Comparison of ENCODE assay signal across 1 fruit fly cellular context in the genomic region with DNA sequence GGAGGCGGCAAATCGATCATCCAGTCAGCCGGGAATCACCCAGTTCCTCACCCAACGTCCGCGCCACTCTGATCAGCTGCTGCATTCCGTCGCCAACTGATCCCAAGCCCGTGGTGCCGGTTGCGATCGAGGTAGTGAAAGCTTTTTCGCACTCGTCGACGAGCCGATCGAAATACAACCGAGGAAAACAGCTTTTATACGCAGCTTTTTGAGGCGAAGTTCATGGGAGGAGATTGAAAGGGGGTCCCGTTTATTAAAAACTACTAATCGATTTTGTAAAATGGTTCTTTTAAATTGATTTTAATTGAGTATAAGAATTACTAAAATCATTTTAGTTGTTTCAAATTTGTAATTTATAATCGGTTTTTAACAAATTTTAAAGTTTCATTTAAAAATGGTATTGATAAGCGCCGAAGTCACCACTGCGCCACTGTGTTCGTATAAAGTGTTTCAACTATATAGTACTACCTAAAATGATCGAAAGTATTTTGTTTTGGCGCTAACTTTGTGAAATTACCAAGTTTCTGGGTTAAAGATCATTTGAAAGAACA.
A peak's percentile ranks its signal among the peaks of the same experiment; 100 is the strongest.
TF ChIP-seq lines count a peak whose summit lies in the region.

A gene (minus strand): TSS at position 99 of the 551 bp plus-strand sequence.

TF ChIP-seq in whole organism, embryonic, 481 proteins besides CTCF, POLR2A, EP300 and RAD21 (continued from another document and continues in another):
- no peak for TF ChIP-seq CG42726 (GFP tag; IDR thresholded peaks at IDR 0.05; lab: Robert Waterston, UW; ENCODE audit: partially characterized antibody)
- peak; percentile 65 for TF ChIP-seq CG12236 (GFP tag; optimal IDR thresholded peaks at IDR 0.05; lab: Kevin White, UChicago)
- TF ChIP-seq sens-2 (GFP tag; IDR thresholded peaks at IDR 0.05; lab: Robert Waterston, UW): peak; percentile 62; the same call in 1 of the 2 replicates
- peak; percentile 53 for TF ChIP-seq eyg (GFP tag; optimal IDR thresholded peaks at IDR 0.05; lab: Kevin White, UChicago)
- peak; percentile 78 for TF ChIP-seq slp2 (GFP tag; optimal IDR thresholded peaks at IDR 0.05; lab: Kevin White, UChicago)
- peak; percentile 74 for TF ChIP-seq CG3407 (GFP tag; optimal IDR thresholded peaks at IDR 0.05; lab: Kevin White, UChicago)
- TF ChIP-seq sd (tag; optimal IDR thresholded peaks at IDR 0.05; lab: Kevin White, UChicago): no peak
- TF ChIP-seq ssp (GFP tag; IDR thresholded peaks at IDR 0.05; lab: Robert Waterston, UW): peak; percentile 68
- no peak for TF ChIP-seq CG8478 (optimal IDR thresholded peaks at IDR 0.05; lab: Kevin White, UChicago)
- peak; percentile 89 for TF ChIP-seq HLH54F (GFP tag; optimal IDR thresholded peaks at IDR 0.05; lab: Kevin White, UChicago)
- peak; percentile 95 for TF ChIP-seq CG9932 (GFP tag; IDR thresholded peaks at IDR 0.05; lab: Robert Waterston, UW)
- TF ChIP-seq Hr51 (GFP tag; optimal IDR thresholded peaks at IDR 0.05; lab: Kevin White, UChicago): peak; percentile 74 to 92
- peak; percentile 84 for TF ChIP-seq CG9215 (GFP tag; IDR thresholded peaks at IDR 0.05; lab: Robert Waterston, UW)
- TF ChIP-seq CG11504 (tag; optimal IDR thresholded peaks at IDR 0.05; lab: Kevin White, UChicago): peak; percentile 87
- TF ChIP-seq peb (GFP tag; IDR thresholded peaks at IDR 0.05; lab: Robert Waterston, UW): peak; percentile 36; the same call in 1 of the 2 replicates
- TF ChIP-seq CG1602 (GFP tag; optimal IDR thresholded peaks at IDR 0.05; lab: Kevin White, UChicago): peak; percentile 80
- peak; percentile 79 for TF ChIP-seq schlank (tag; optimal IDR thresholded peaks at IDR 0.05; lab: Kevin White, UChicago)
- peak; percentile 75; the same call in 1 of the 2 replicates for TF ChIP-seq ranshi (GFP tag; IDR thresholded peaks at IDR 0.05; lab: Robert Waterston, UW)
- TF ChIP-seq Ptx1 (GFP tag; IDR thresholded peaks at IDR 0.05; lab: Robert Waterston, UW): peak; percentile 91
- peak; percentile 65 for TF ChIP-seq CG1529 (GFP tag; optimal IDR thresholded peaks at IDR 0.05; lab: Kevin White, UChicago)
- TF ChIP-seq croc (GFP tag; conservative IDR thresholded peaks at IDR 0.05; lab: Robert Waterston, UW): peak; percentile 23; the same call in 1 of the 3 replicates
- TF ChIP-seq ro (GFP tag; IDR thresholded peaks at IDR 0.05; lab: Robert Waterston, UW): peak; percentile 67; the same call in 1 of the 2 replicates
- TF ChIP-seq CG2875 (GFP tag; optimal IDR thresholded peaks at IDR 0.05; lab: Kevin White, UChicago): peak; percentile 76
- no peak for TF ChIP-seq dan (GFP tag; IDR thresholded peaks at IDR 0.05; lab: Robert Waterston, UW)
- TF ChIP-seq pfk (GFP tag; optimal IDR thresholded peaks at IDR 0.05; lab: Kevin White, UChicago): no peak
- TF ChIP-seq CG2202 (tag; optimal IDR thresholded peaks at IDR 0.05; lab: Kevin White, UChicago): peak; percentile 57
- no peak for TF ChIP-seq gro (GFP tag; optimal IDR thresholded peaks at IDR 0.05; lab: Kevin White, UChicago)
- TF ChIP-seq CG11560 (tag; IDR thresholded peaks at IDR 0.05; lab: Robert Waterston, UW): peak; percentile 66; the same call in 2 of the 3 replicates
- TF ChIP-seq CG10147 (GFP tag; optimal IDR thresholded peaks at IDR 0.05; lab: Kevin White, UChicago): peak; percentile 76
- TF ChIP-seq Hmx (GFP tag; optimal IDR thresholded peaks at IDR 0.05; lab: Kevin White, UChicago): peak; percentile 80
- peak; percentile 76 for TF ChIP-seq CG2116 (GFP tag; optimal IDR thresholded peaks at IDR 0.05; lab: Kevin White, UChicago)
- no peak for TF ChIP-seq pan (optimal IDR thresholded peaks at IDR 0.05; lab: Kevin White, UChicago)
- TF ChIP-seq pan (GFP tag; optimal IDR thresholded peaks at IDR 0.05 in 1 of 2, IDR thresholded peaks at IDR 0.05 in 1 of 2): peak in 1 of 2 experiments; percentile 92
- peak; percentile 83 for TF ChIP-seq stc (GFP tag; IDR thresholded peaks at IDR 0.05; lab: Robert Waterston, UW)
- TF ChIP-seq CG8388 (GFP tag; optimal IDR thresholded peaks at IDR 0.05; lab: Kevin White, UChicago): peak; percentile 82
- TF ChIP-seq CG1647 (GFP tag; optimal IDR thresholded peaks at IDR 0.05; lab: Kevin White, UChicago): peak; percentile 78
- no peak for TF ChIP-seq Lhr (GFP tag; optimal IDR thresholded peaks at IDR 0.05; lab: Kevin White, UChicago)
- no peak for TF ChIP-seq tna (GFP tag; IDR thresholded peaks at IDR 0.05; lab: Robert Waterston, UW; ENCODE audit: partially characterized antibody)
- peak; percentile 50 for TF ChIP-seq Hand (GFP tag; optimal IDR thresholded peaks at IDR 0.05; lab: Kevin White, UChicago)
- TF ChIP-seq bigmax (GFP tag; optimal IDR thresholded peaks at IDR 0.05; lab: Kevin White, UChicago): no peak
- peak; percentile 88 for TF ChIP-seq CG4424 (GFP tag; optimal IDR thresholded peaks at IDR 0.05; lab: Kevin White, UChicago)
- peak; percentile 66 for TF ChIP-seq CG10274 (GFP tag; optimal IDR thresholded peaks at IDR 0.05; lab: Kevin White, UChicago)
- no peak for TF ChIP-seq Tbp (GFP tag; optimal IDR thresholded peaks at IDR 0.05; lab: Kevin White, UChicago)
- TF ChIP-seq CG16779 (GFP tag; IDR thresholded peaks at IDR 0.05; lab: Robert Waterston, UW): peak; percentile 77
- peak; percentile 78 for TF ChIP-seq rib (GFP tag; IDR thresholded peaks at IDR 0.05; lab: Robert Waterston, UW)
- peak; percentile 85 for TF ChIP-seq lbe (GFP tag; optimal IDR thresholded peaks at IDR 0.05; lab: Kevin White, UChicago)
- peak; percentile 78 for TF ChIP-seq klu (GFP tag; IDR thresholded peaks at IDR 0.05; lab: Robert Waterston, UW)
- TF ChIP-seq Dek (tag; optimal IDR thresholded peaks at IDR 0.05; lab: Kevin White, UChicago): peak; percentile 90
- TF ChIP-seq Optix (GFP tag; IDR thresholded peaks at IDR 0.05; lab: Robert Waterston, UW): peak; percentile 50; the same call in 2 of the 3 replicates
- TF ChIP-seq ara (GFP tag; IDR thresholded peaks at IDR 0.05; lab: Robert Waterston, UW): peak; percentile 79
- TF ChIP-seq CG2889 (GFP tag; IDR thresholded peaks at IDR 0.05; lab: Robert Waterston, UW): no peak
- TF ChIP-seq Gsc (GFP tag; IDR thresholded peaks at IDR 0.05; lab: Robert Waterston, UW): no peak
- peak; percentile 93 for TF ChIP-seq unpg (GFP tag; optimal IDR thresholded peaks at IDR 0.05; lab: Kevin White, UChicago)
- TF ChIP-seq CG17186 (GFP tag; optimal IDR thresholded peaks at IDR 0.05; lab: Kevin White, UChicago): no peak
- peak; percentile 42 for TF ChIP-seq CG31365 (tag; optimal IDR thresholded peaks at IDR 0.05; lab: Kevin White, UChicago)
- TF ChIP-seq CG14441 (GFP tag; IDR thresholded peaks at IDR 0.05; lab: Robert Waterston, UW): peak; percentile 89
- TF ChIP-seq crol (GFP tag; IDR thresholded peaks at IDR 0.05; lab: Robert Waterston, UW): no peak
- TF ChIP-seq Asciz (GFP tag; optimal IDR thresholded peaks at IDR 0.05; lab: Kevin White, UChicago): no peak
- peak; percentile 72 for TF ChIP-seq CG13123 (GFP tag; optimal IDR thresholded peaks at IDR 0.05; lab: Kevin White, UChicago)
- peak; percentile 79 for TF ChIP-seq esg (GFP tag; conservative IDR thresholded peaks at IDR 0.05; lab: Robert Waterston, UW)
- TF ChIP-seq CG11695 (GFP tag; IDR thresholded peaks at IDR 0.05; lab: Robert Waterston, UW): peak; percentile 92
- TF ChIP-seq gcm (GFP tag; optimal IDR thresholded peaks at IDR 0.05; lab: Kevin White, UChicago): peak; percentile 81
- no peak for TF ChIP-seq hkb (optimal IDR thresholded peaks at IDR 0.05; lab: Kevin White, UChicago)
- TF ChIP-seq hkb (GFP tag; IDR thresholded peaks at IDR 0.05; lab: Robert Waterston, UW): peak; percentile 90
- TF ChIP-seq CG17802 (tag; optimal IDR thresholded peaks at IDR 0.05; lab: Kevin White, UChicago): no peak
- TF ChIP-seq CG3995 (GFP tag; optimal IDR thresholded peaks at IDR 0.05; lab: Kevin White, UChicago): peak; percentile 27
- peak; percentile 82 for TF ChIP-seq fd96Cb (tag; optimal IDR thresholded peaks at IDR 0.05; lab: Kevin White, UChicago)
- TF ChIP-seq sisA (GFP tag; IDR thresholded peaks at IDR 0.05; lab: Robert Waterston, UW): peak; percentile 74
- peak; percentile 62 for TF ChIP-seq CG5180 (GFP tag; optimal IDR thresholded peaks at IDR 0.05; lab: Kevin White, UChicago)
- no peak for TF ChIP-seq nau (GFP tag; optimal IDR thresholded peaks at IDR 0.05; lab: Kevin White, UChicago)
- no peak for TF ChIP-seq CG16813 (GFP tag; IDR thresholded peaks at IDR 0.05; lab: Robert Waterston, UW; ENCODE audit: partially characterized antibody)
- TF ChIP-seq dati (GFP tag; IDR thresholded peaks at IDR 0.05; lab: Robert Waterston, UW): peak; percentile 43; the same call in 1 of the 2 replicates
- no peak for TF ChIP-seq Bgb (GFP tag; IDR thresholded peaks at IDR 0.05; lab: Robert Waterston, UW; ENCODE audit: partially characterized antibody)
- TF ChIP-seq hb (GFP tag; IDR thresholded peaks at IDR 0.05; lab: Robert Waterston, UW; ENCODE audit: partially characterized antibody): no peak
- peak; percentile 0 for TF ChIP-seq BEAF-32 (GFP tag; optimal IDR thresholded peaks at IDR 0.05; lab: Kevin White, UChicago)
- TF ChIP-seq Atf-2 (GFP tag; optimal IDR thresholded peaks at IDR 0.05; lab: Kevin White, UChicago): peak; percentile 60
- TF ChIP-seq CG7357 (GFP tag; IDR thresholded peaks at IDR 0.05; lab: Robert Waterston, UW): peak; percentile 71
- TF ChIP-seq HLH3B (GFP tag; IDR thresholded peaks at IDR 0.05; lab: Robert Waterston, UW): peak; percentile 86
- TF ChIP-seq D (optimal IDR thresholded peaks at IDR 0.05; lab: Kevin White, UChicago): no peak
- TF ChIP-seq D (GFP tag; optimal IDR thresholded peaks at IDR 0.05; lab: Kevin White, UChicago): peak; percentile 66
- TF ChIP-seq jigr1 (GFP tag; IDR thresholded peaks at IDR 0.05; lab: Robert Waterston, UW): peak; percentile 54; the same call in 1 of the 3 replicates
- peak; percentile 87 for TF ChIP-seq CG34422 (GFP tag; IDR thresholded peaks at IDR 0.05; lab: Robert Waterston, UW)
- peak; percentile 80 for TF ChIP-seq B-H1 (GFP tag; IDR thresholded peaks at IDR 0.05; lab: Robert Waterston, UW)
- no peak for TF ChIP-seq Trl (optimal IDR thresholded peaks at IDR 0.05; lab: Kevin White, UChicago)
- TF ChIP-seq Trl (GFP tag; optimal IDR thresholded peaks at IDR 0.05; lab: Kevin White, UChicago): peak; percentile 92
- no peak for TF ChIP-seq sna (GFP tag; IDR thresholded peaks at IDR 0.05; lab: Robert Waterston, UW; ENCODE audit: partially characterized antibody)
- peak; percentile 86 for TF ChIP-seq Side (GFP tag; optimal IDR thresholded peaks at IDR 0.05; lab: Kevin White, UChicago)
- TF ChIP-seq Hsf (GFP tag; optimal IDR thresholded peaks at IDR 0.05; lab: Kevin White, UChicago): peak; percentile 90
- peak; percentile 45 for TF ChIP-seq CG3163 (GFP tag; optimal IDR thresholded peaks at IDR 0.05; lab: Kevin White, UChicago)
- TF ChIP-seq cato (GFP tag; optimal IDR thresholded peaks at IDR 0.05; lab: Kevin White, UChicago; ENCODE audit: borderline replicate concordance): peak; percentile 58
- TF ChIP-seq Dbx (GFP tag; IDR thresholded peaks at IDR 0.05; lab: Robert Waterston, UW): peak; percentile 88
- TF ChIP-seq Oaz (GFP tag; IDR thresholded peaks at IDR 0.05; lab: Robert Waterston, UW): 0 out of 2 replicates have a peak, but pooled peaks have one; percentile 16
- TF ChIP-seq Pdp1 (GFP tag; optimal IDR thresholded peaks at IDR 0.05; lab: Kevin White, UChicago): peak; percentile 75 to 91
- peak; percentile 88 for TF ChIP-seq Oli (tag; optimal IDR thresholded peaks at IDR 0.05; lab: Kevin White, UChicago)
- TF ChIP-seq GATAe (GFP tag; conservative IDR thresholded peaks at IDR 0.05; lab: Robert Waterston, UW): peak; percentile 58; the same call in 1 of the 2 replicates
- peak; percentile 91 for TF ChIP-seq az2 (GFP tag; optimal IDR thresholded peaks at IDR 0.05; lab: Kevin White, UChicago)
- peak; percentile 91 for TF ChIP-seq CG14014 (GFP tag; IDR thresholded peaks at IDR 0.05; lab: Robert Waterston, UW)
- peak; percentile 65 for TF ChIP-seq CG8281 (tag; optimal IDR thresholded peaks at IDR 0.05; lab: Kevin White, UChicago)
- peak; percentile 89 for TF ChIP-seq CG12391 (tag; optimal IDR thresholded peaks at IDR 0.05; lab: Kevin White, UChicago)
- TF ChIP-seq Med (GFP tag; lab: Kevin White, UChicago): peak; percentile 98
- TF ChIP-seq inv (GFP tag; IDR thresholded peaks at IDR 0.05; lab: Robert Waterston, UW; ENCODE audit: partially characterized antibody): no peak
- TF ChIP-seq NK7.1 (GFP tag; optimal IDR thresholded peaks at IDR 0.05; lab: Kevin White, UChicago): peak; percentile 77
- peak; percentile 82 for TF ChIP-seq Gug (GFP tag; IDR thresholded peaks at IDR 0.05; lab: Robert Waterston, UW)
- TF ChIP-seq CG4820 (GFP tag; optimal IDR thresholded peaks at IDR 0.05; lab: Kevin White, UChicago): peak; percentile 80
- peak; percentile 85 for TF ChIP-seq Chrac-16 (GFP tag; optimal IDR thresholded peaks at IDR 0.05; lab: Kevin White, UChicago)
- TF ChIP-seq Dad (GFP tag; optimal IDR thresholded peaks at IDR 0.05; lab: Kevin White, UChicago): peak; percentile 87
- no peak for TF ChIP-seq CG10959 (GFP tag; IDR thresholded peaks at IDR 0.05; lab: Robert Waterston, UW)
- TF ChIP-seq emc (GFP tag; optimal IDR thresholded peaks at IDR 0.05; lab: Kevin White, UChicago): peak; percentile 73
- TF ChIP-seq slbo (GFP tag; IDR thresholded peaks at IDR 0.05; lab: Robert Waterston, UW): peak; percentile 94
- TF ChIP-seq CG6272 (GFP tag; IDR thresholded peaks at IDR 0.05; lab: Robert Waterston, UW): peak; percentile 80
- TF ChIP-seq cas (GFP tag; IDR thresholded peaks at IDR 0.05; lab: Robert Waterston, UW): peak; percentile 81
- TF ChIP-seq CG18011 (GFP tag; optimal IDR thresholded peaks at IDR 0.05; lab: Kevin White, UChicago): peak; percentile 79
- TF ChIP-seq prd (optimal IDR thresholded peaks at IDR 0.05; lab: Kevin White, UChicago): no peak
- peak; percentile 86 for TF ChIP-seq prd (GFP tag; IDR thresholded peaks at IDR 0.05; lab: Robert Waterston, UW)
- peak; percentile 88 for TF ChIP-seq Fer3 (tag; optimal IDR thresholded peaks at IDR 0.05; lab: Kevin White, UChicago)
- peak; percentile 81 for TF ChIP-seq tin (GFP tag; optimal IDR thresholded peaks at IDR 0.05; lab: Kevin White, UChicago)
- peak; percentile 86 for TF ChIP-seq CG7786 (GFP tag; optimal IDR thresholded peaks at IDR 0.05; lab: Kevin White, UChicago)
- TF ChIP-seq kay (GFP tag; optimal IDR thresholded peaks at IDR 0.05; lab: Kevin White, UChicago): peak; percentile 85
- no peak for TF ChIP-seq Lim3 (GFP tag; IDR thresholded peaks at IDR 0.05; lab: Robert Waterston, UW)
- TF ChIP-seq CG3281 (GFP tag; optimal IDR thresholded peaks at IDR 0.05; lab: Kevin White, UChicago): peak; percentile 89
- TF ChIP-seq CG7745 (tag; optimal IDR thresholded peaks at IDR 0.05; lab: Kevin White, UChicago): no peak
- TF ChIP-seq Ravus (GFP tag; IDR thresholded peaks at IDR 0.05; lab: Robert Waterston, UW): peak; percentile 40
- peak; percentile 73 for TF ChIP-seq CG17612 (GFP tag; IDR thresholded peaks at IDR 0.05; lab: Robert Waterston, UW)
- TF ChIP-seq corto (GFP tag; optimal IDR thresholded peaks at IDR 0.05; lab: Kevin White, UChicago): peak; percentile 71
